Worm (Caenorhabditis elegans): ENCODE results near the gene tmem-218.

tmem-218 gene

DNA sequence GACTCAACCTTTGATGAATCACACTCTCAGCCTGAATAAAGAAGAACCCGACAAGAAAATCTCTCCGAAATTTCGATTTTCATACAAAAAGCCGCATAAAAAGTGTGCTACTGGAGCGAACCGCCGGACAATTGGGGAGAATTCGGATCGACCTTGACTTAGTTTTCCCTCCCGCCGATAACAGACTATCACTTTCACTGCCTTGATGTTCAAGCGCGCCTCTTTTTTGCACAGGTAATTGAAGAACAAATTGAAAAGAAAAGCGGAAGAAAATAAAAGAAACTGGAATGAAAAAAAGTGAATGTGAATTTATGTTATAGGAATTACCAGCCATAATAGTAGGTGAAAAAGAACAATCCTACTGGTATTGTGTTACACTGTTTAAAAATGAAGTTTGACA is 36.5 kb downstream of the tmem-218 start:
- no peak for TF ChIP-seq unc-62 (GFP tag; optimal IDR thresholded peaks at IDR 0.05)

DNA sequence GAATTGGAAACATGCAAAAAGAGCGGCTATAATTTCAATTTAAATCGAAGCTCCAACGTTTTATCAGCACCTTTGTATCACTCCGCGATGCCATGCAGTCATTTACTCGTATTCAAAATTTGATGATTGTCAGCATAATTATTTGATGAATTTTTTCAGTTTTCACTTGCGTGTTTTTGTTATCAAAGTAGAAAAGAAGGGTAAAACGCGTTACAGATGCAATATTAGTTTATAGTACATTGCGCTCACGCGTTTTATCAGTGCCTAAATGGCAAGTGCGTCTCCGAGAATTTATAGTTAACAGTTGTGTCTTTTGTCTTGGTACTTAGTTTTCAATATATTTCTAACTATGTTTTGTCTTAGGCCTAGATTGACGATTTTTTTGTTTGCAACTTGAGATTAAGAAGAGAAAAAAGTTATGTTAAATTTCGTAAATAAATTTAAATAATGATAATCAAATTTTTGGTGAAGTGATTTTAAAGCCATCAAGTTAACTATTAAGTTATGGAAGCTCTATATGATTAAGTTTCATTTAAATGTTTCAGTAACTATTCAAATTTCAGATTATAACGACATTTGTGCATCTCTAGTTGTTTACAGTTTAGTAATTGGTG is 45.3 kb downstream of the tmem-218 start, which contains the start of gene cgt-2:
TSS of gene cgt-2 (plus strand) at position 564 of the 614 bp plus-strand sequence.
- no peak for TF ChIP-seq unc-62 (GFP tag; optimal IDR thresholded peaks at IDR 0.05)
